Worm (Caenorhabditis elegans) whole organism, L3 larva: ENCODE results near the gene ins-16.

Source experiments
- R02D3.7 ChIP-seq: fragments of 150-350 bp; optimal IDR thresholded peaks from 2 replicates; lab custom pipeline; 2014; ENCODE audit warnings: missing biosample characterization, missing genetic modification characterization
- ZK546.5 ChIP-seq: sonication (generic microtip); optimal IDR thresholded peaks from 2 replicates; lab custom pipeline; 2017; ENCODE audit warnings: missing biosample characterization, missing genetic modification characterization
- aly-2 ChIP-seq: fragments of 150-350 bp; optimal IDR thresholded peaks from 2 replicates; lab custom pipeline; 2014; ENCODE audit warnings: missing biosample characterization, missing genetic modification characterization
- ama-1 ChIP-seq: fragments of 150-350 bp; optimal IDR thresholded peaks from 2 replicates; lab custom pipeline; 2018
- ceh-16 ChIP-seq: sonication (generic microtip); optimal IDR thresholded peaks from 2 replicates; lab custom pipeline; 2017; ENCODE audit warnings: missing biosample characterization, missing genetic modification characterization
- ceh-28 ChIP-seq: fragments of 150-350 bp; optimal IDR thresholded peaks from 2 replicates; lab custom pipeline; 2014; ENCODE audit warnings: missing biosample characterization, missing genetic modification reagents, missing genetic modification characterization
- ceh-82 ChIP-seq: fragments of 150-350 bp; optimal IDR thresholded peaks from 2 replicates; lab custom pipeline; 2014; ENCODE audit warnings: missing biosample characterization, missing genetic modification characterization
- daf-12 ChIP-seq: fragments of 150-350 bp; optimal IDR thresholded peaks from 2 replicates; lab custom pipeline; 2014; ENCODE audit warnings: missing biosample characterization, missing genetic modification reagents, missing genetic modification characterization
- egl-27 ChIP-seq: sonication (generic microtip); optimal IDR thresholded peaks from 4 replicates; lab custom pipeline; 2017; ENCODE audit warnings: missing biosample characterization, missing genetic modification reagents, missing genetic modification characterization
- elt-1 ChIP-seq: fragments of 150-350 bp; optimal IDR thresholded peaks from 2 replicates; lab custom pipeline; 2014; ENCODE audit warnings: missing biosample characterization, missing genetic modification characterization
- elt-2 ChIP-seq: sonication (generic microtip); optimal IDR thresholded peaks from 2 replicates; lab custom pipeline; 2016; ENCODE audit warnings: missing genetic modification reagents, mild to moderate bottlenecking, missing genetic modification characterization, missing compliant biosample characterization
- elt-3 ChIP-seq, 3 experiments: fragments of 150-350 bp in 1 of 3; sonication (generic microtip) in 2 of 3; optimal IDR thresholded peaks; 2 replicates in 2 of 3; 4 replicates in 1 of 3; lab custom pipeline; 2014 to 2017; ENCODE audit warnings: missing biosample characterization in 3 of 3, missing genetic modification characterization in 3 of 3
- eor-1 ChIP-seq, 2 experiments: fragments of 150-350 bp; optimal IDR thresholded peaks; 2 replicates each; lab custom pipeline; 2014 to 2018; ENCODE audit warnings: missing biosample characterization in 2 of 2, missing genetic modification characterization in 2 of 2
- fkh-10 ChIP-seq: sonication (generic microtip); optimal IDR thresholded peaks from 2 replicates; lab custom pipeline; 2017; ENCODE audit warnings: missing biosample characterization, missing genetic modification reagents, missing genetic modification characterization
- fkh-2 ChIP-seq: fragments of 150-350 bp; optimal IDR thresholded peaks from 2 replicates; lab custom pipeline; 2014; ENCODE audit warnings: missing biosample characterization, missing genetic modification reagents, missing genetic modification characterization
- hmg-11 ChIP-seq: sonication (generic microtip); optimal IDR thresholded peaks from 2 replicates; lab custom pipeline; 2016; ENCODE audit warnings: missing genetic modification characterization, missing compliant biosample characterization
- lin-15B ChIP-seq: fragments of 150-350 bp; optimal IDR thresholded peaks from 2 replicates; lab custom pipeline; 2014; ENCODE audit warnings: missing biosample characterization, missing genetic modification characterization
- mdl-1 ChIP-seq: fragments of 150-350 bp; optimal IDR thresholded peaks from 2 replicates; lab custom pipeline; 2014; ENCODE audit warnings: missing biosample characterization, missing genetic modification characterization
- nhr-12 ChIP-seq: fragments of 150-350 bp; optimal IDR thresholded peaks from 2 replicates; lab custom pipeline; 2014; ENCODE audit warnings: missing biosample characterization, missing genetic modification characterization
- nhr-23 ChIP-seq: fragments of 150-350 bp; optimal IDR thresholded peaks from 2 replicates; lab custom pipeline; 2014; ENCODE audit warnings: missing biosample characterization, missing genetic modification reagents, missing genetic modification characterization
- nhr-25 ChIP-seq: sonication (generic microtip); optimal IDR thresholded peaks from 2 replicates; lab custom pipeline; 2017; ENCODE audit warnings: missing biosample characterization, missing genetic modification characterization
- nhr-28 ChIP-seq: fragments of 150-350 bp; optimal IDR thresholded peaks from 2 replicates; lab custom pipeline; 2014; ENCODE audit warnings: missing biosample characterization, missing genetic modification characterization
- nhr-67 ChIP-seq: fragments of 150-350 bp; optimal IDR thresholded peaks from 2 replicates; lab custom pipeline; 2014; ENCODE audit warnings: missing biosample characterization, missing genetic modification characterization
- nhr-76 ChIP-seq: fragments of 150-350 bp; sonication (generic microtip); optimal IDR thresholded peaks from 5 replicates; lab custom pipeline; 2014; ENCODE audit warnings: missing biosample characterization, missing genetic modification characterization
- nhr-77 ChIP-seq: fragments of 150-350 bp; optimal IDR thresholded peaks from 2 replicates; lab custom pipeline; 2014; ENCODE audit warnings: missing biosample characterization, missing genetic modification characterization
- pha-4 ChIP-seq: fragments of 150-350 bp; optimal IDR thresholded peaks from 2 replicates; lab custom pipeline; 2014; ENCODE audit warnings: missing biosample characterization, missing genetic modification reagents, missing genetic modification characterization
- pqm-1 ChIP-seq: fragments of 150-350 bp; optimal IDR thresholded peaks from 2 replicates; lab custom pipeline; 2017; ENCODE audit warnings: missing biosample characterization, missing genetic modification characterization, inconsistent platforms
- sea-2 ChIP-seq: fragments of 150-350 bp; sonication (generic microtip); optimal IDR thresholded peaks from 4 replicates; lab custom pipeline; 2014; ENCODE audit warnings: missing biosample characterization, missing genetic modification reagents, missing genetic modification characterization
- skn-1 ChIP-seq: fragments of 150-350 bp; optimal IDR thresholded peaks from 2 replicates; lab custom pipeline; 2014; ENCODE audit warnings: missing biosample characterization, missing genetic modification characterization
- snpc-4 ChIP-seq: fragments of 150-350 bp; optimal IDR thresholded peaks from 2 replicates; lab custom pipeline; 2014; ENCODE audit warnings: missing biosample characterization, missing genetic modification characterization
- unc-62 ChIP-seq: fragments of 150-350 bp; sonication (generic microtip); optimal IDR thresholded peaks from 4 replicates; lab custom pipeline; 2014; ENCODE audit warnings: missing biosample characterization, missing genetic modification reagents, missing genetic modification characterization
- ztf-11 ChIP-seq: fragments of 150-350 bp; optimal IDR thresholded peaks from 2 replicates; lab custom pipeline; 2014; ENCODE audit warnings: missing biosample characterization, missing genetic modification characterization
- ztf-4 ChIP-seq: fragments of 150-350 bp; optimal IDR thresholded peaks from 2 replicates; lab custom pipeline; 2014; ENCODE audit warnings: missing biosample characterization, missing genetic modification characterization

The ins-16 gene

DNA sequence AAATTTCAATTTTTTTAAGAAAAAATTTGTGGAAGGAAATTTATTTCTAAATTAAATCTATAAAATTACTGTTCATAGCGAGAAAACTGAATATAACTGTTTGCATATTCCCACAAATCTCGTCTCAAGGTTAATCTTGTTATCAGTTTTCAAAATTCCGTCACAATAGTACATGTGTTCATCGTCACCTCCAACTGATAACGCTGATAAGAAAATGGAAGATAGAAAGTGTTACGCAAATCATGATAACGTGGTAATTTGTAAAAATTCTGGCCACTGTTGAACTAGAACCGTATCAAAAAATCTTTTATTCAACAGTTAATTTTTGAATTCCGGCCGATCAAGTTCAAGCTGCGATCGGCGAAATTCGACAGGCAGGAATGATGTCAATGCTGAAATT lies 7.3 kb downstream of the ins-16 start:
- TF ChIP-seq pqm-1: peak; percentile 80
- no peak for TF ChIP-seq aly-2 (tag; lab: Kevin White, UChicago)
- TF ChIP-seq ZK546.5 (tag; lab: Kevin White, UChicago): no peak
- TF ChIP-seq ceh-82 (tag; lab: Kevin White, UChicago): no peak
- peak in 1 of 3 experiments; percentile 45 for TF ChIP-seq elt-3 (tag; optimal IDR thresholded peaks at IDR 0.05; lab: Kevin White, UChicago)
- no peak for TF ChIP-seq nhr-12 (tag; lab: Kevin White, UChicago)
- peak; percentile 84 for TF ChIP-seq elt-2 (tag; lab: Kevin White, UChicago)
- TF ChIP-seq hmg-11 (tag; lab: Kevin White, UChicago): no peak
- no peak for TF ChIP-seq nhr-67 (tag; lab: Kevin White, UChicago)
- TF ChIP-seq egl-27: no peak

DNA sequence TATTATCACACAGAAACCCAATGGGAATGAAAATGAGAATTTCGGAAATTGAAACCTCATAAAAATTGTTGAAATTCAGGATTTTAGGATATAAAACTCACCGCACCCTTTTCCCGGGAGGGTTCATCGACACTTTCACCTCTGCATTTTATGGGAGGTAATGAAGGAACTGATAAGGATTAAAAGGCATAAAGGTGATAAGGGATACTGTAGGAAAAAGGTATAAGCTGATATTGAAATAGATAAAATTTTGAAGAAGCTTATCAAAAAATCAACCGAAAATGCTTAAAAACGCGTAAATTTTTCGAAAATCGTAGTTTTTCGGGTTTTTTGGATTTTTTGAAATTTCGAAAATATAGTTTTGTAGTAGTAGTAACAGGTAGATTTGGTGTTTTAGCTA lies 10.3 kb downstream of the ins-16 start:
- TF ChIP-seq aly-2 (tag; lab: Kevin White, UChicago) (no peak), mdl-1 (tag; lab: Kevin White, UChicago) (no peak), snpc-4 (tag; lab: Kevin White, UChicago) (no peak), pqm-1 (peak; percentile 25), elt-2 (tag; lab: Kevin White, UChicago) (peak; percentile 76), nhr-67 (tag; lab: Kevin White, UChicago) (no peak), nhr-12 (tag; lab: Kevin White, UChicago) (no peak), nhr-76 (no peak)

DNA sequence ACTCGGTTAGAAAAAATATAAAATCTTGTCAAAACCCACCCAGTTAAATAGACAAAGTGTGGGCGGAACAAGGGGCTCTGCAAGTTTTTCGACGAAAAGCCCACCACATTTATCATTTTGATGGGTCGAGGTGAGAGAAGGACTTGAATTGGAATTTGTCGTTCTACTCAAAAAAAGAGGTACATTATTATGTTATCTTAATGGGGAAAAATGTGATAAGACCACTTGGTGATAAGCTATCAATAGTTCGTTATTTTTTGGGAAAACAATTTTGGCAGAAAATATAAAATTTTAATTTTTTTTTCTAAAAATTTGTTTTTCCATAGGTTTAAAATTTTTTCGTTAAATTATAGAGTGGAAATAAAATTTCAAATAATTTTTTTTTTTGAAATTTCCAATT lies 10.9 kb downstream of the ins-16 start:
- TF ChIP-seq elt-2 (tag; lab: Kevin White, UChicago) (peak; percentile 52), elt-1 (tag; lab: Kevin White, UChicago) (no peak)

DNA sequence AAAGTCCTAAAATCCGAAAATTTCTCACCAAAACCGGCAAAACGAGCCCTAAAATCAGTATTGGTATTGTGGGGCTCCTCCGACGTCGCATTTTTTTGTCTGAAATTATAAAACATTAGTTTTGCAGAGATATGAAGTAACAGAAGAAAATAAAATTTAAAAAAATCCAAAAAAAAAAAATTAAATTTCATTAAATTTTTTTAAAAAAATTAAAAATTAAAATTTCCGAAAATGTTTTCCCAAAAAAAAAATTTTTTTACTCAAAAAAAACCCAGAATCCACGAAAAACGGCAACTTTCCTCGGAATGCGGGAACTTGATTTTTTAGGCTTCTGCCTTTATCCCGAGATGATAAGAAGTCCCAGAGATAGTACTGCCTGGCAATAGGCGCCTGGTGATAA lies 12.8 kb downstream of the ins-16 start, which contains the start of gene dpy-1:
Gene dpy-1, minus strand, starts transcription at position 101 of the 400 bp plus-strand sequence.
- no peak for TF ChIP-seq ztf-4
- no peak for TF ChIP-seq ztf-11 (tag; lab: Kevin White, UChicago)
- no peak for TF ChIP-seq unc-62 (GFP tag; lab: Kevin White, UChicago)
- no peak for TF ChIP-seq lin-15B (tag; lab: Kevin White, UChicago)
- TF ChIP-seq ceh-16 (tag; lab: Kevin White, UChicago): no peak
- no peak for TF ChIP-seq snpc-4 (tag; lab: Kevin White, UChicago)
- TF ChIP-seq pha-4 (tag; lab: Kevin White, UChicago): no peak
- TF ChIP-seq fkh-10 (GFP tag; lab: Kevin White, UChicago): no peak
- no peak for TF ChIP-seq nhr-23 (tag; lab: Kevin White, UChicago)
- no peak for TF ChIP-seq nhr-77 (tag; lab: Kevin White, UChicago)
- TF ChIP-seq skn-1 (tag; lab: Kevin White, UChicago): no peak
- TF ChIP-seq elt-3 (tag; optimal IDR thresholded peaks at IDR 0.05; lab: Kevin White, UChicago): no peak
- TF ChIP-seq sea-2 (GFP tag; lab: Kevin White, UChicago): no peak

DNA sequence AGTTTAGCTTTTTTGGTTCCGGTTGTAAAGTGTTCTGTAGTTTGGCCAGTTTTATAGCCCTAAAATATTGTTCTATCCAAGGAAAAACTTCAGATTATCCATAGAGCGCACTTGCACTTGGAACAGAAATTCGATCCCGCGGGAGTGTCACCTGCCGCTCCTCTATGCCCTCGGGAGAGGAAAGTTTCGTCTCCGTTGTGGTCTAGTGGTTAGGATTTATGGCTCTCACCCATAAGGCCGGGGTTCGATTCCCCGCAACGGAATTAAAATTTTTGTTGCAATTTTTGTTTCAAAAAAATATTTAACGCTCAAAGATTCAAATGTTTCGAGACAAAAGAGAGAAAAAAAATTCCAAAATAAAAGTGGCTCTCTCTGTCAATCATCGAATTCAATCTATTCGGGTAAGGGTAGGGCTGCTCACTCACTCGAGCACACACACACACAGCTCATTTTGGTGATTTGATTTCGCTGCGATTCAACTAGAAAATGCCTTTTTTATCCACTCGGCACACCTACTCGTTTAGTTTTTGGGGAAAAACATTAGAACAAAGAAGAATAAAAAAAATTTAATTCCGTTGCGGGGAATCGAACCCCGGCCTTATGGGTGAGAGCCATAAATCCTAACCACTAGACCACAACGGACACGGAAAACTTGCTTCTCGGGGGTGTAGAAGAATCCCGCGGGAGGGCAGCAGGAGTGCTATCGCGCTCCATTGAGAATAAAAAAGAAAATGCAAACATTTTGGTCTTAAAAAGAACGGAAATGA lies 28.2 kb downstream of the ins-16 start:
- TF ChIP-seq nhr-23 (tag; lab: Kevin White, UChicago) (peak; percentile 7), eor-1 (tag; optimal IDR thresholded peaks at IDR 0.05; lab: Kevin White, UChicago) (no peak), unc-62 (GFP tag; lab: Kevin White, UChicago) (no peak), nhr-76 (no peak), nhr-28 (tag; lab: Kevin White, UChicago) (no peak), lin-15B (tag; lab: Kevin White, UChicago) (peak; percentile 13), nhr-25 (tag; lab: Kevin White, UChicago) (no peak), pha-4 (tag; lab: Kevin White, UChicago) (peak; percentile 14), fkh-2 (tag; lab: Kevin White, UChicago) (no peak)
- TF ChIP-seq, all 47 proteins: peak for 3

DNA sequence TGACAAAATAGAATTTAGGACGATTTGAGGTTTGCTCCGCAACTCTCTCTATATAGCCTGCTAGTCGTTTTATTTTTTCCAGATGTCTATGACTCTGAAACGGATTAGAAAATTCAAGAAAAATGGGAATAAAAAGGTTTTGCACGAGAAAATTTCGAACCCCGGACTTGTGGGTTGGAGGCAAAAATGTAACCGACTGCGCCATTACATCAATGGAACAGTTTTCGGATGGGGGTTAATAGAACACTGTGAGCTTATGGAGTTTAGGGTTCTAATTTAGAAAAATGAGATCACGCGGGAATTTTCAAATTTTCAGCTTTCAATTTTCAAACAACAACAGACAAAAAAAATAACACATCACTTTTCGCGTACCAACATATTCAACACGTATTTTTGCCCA lies 29.0 kb downstream of the ins-16 start:
- TF ChIP-seq elt-1 (tag; lab: Kevin White, UChicago) (no peak), unc-62 (GFP tag; lab: Kevin White, UChicago) (no peak), ceh-28 (tag; lab: Kevin White, UChicago) (no peak), nhr-25 (tag; lab: Kevin White, UChicago) (no peak), R02D3.7 (tag; lab: Kevin White, UChicago) (no peak), hmg-11 (tag; lab: Kevin White, UChicago) (no peak), ama-1 (lab: Kevin White, UChicago) (no peak), nhr-28 (tag; lab: Kevin White, UChicago) (no peak), nhr-76 (no peak), egl-27 (no peak), pha-4 (tag; lab: Kevin White, UChicago) (no peak), aly-2 (tag; lab: Kevin White, UChicago) (no peak), ztf-4 (no peak), daf-12 (tag; lab: Kevin White, UChicago) (no peak)
